Worm (Caenorhabditis elegans) whole organism, L4 larva: ENCODE results near the gene F53F8.7.
A peak's percentile ranks its signal among the peaks of the same experiment; 100 is the strongest.

Source experiments
- D1046.2 ChIP-seq: fragments of 200-800 bp; sonication (Bioruptor generic); IDR thresholded peaks from 2 replicates; pipeline ENCODE4 v1.3.6; 2022; ENCODE audit warnings: missing genetic modification characterization, missing compliant biosample characterization
- F26F4.8 ChIP-seq: fragments of 200-800 bp; sonication (Bioruptor generic); conservative IDR thresholded peaks from 2 replicates; pipeline ENCODE4 v1.3.6; 2022; ENCODE audit warnings: missing genetic modification characterization, missing compliant biosample characterization
- R02D3.7 ChIP-seq: fragments of 150-350 bp; sonication (generic microtip); optimal IDR thresholded peaks from 3 replicates; lab custom pipeline; 2014; ENCODE audit warnings: missing biosample characterization, missing genetic modification characterization
- T20F7.1 ChIP-seq: fragments of 200-800 bp; sonication (Bioruptor generic); optimal IDR thresholded peaks from 2 replicates; lab custom pipeline; 2018; ENCODE audit warnings: mild to moderate bottlenecking, missing genetic modification characterization, missing compliant biosample characterization
- ZK337.2 ChIP-seq: fragments of 200-800 bp; sonication (Bioruptor generic); IDR thresholded peaks from 2 replicates; pipeline ENCODE4 v1.3.6; 2022; ENCODE audit warnings: missing genetic modification reagents, missing genetic modification characterization, missing compliant biosample characterization
- aha-1 ChIP-seq: fragments of 150-350 bp; peaks from one replicate; lab custom pipeline; 2014; ENCODE audit warnings: missing biosample characterization, missing genetic modification characterization
- aly-2 ChIP-seq: sonication (generic microtip); optimal IDR thresholded peaks from 2 replicates; lab custom pipeline; 2018; ENCODE audit warnings: missing biosample characterization, missing genetic modification characterization
- ama-1 ChIP-seq: fragments of 150-350 bp; optimal IDR thresholded peaks from 2 replicates; lab custom pipeline; 2014; ENCODE audit warnings: inconsistent platforms, mixed read lengths
- ceh-32 ChIP-seq: sonication (generic microtip); optimal IDR thresholded peaks from 2 replicates; lab custom pipeline; 2016; ENCODE audit warnings: mild to moderate bottlenecking, missing genetic modification characterization, missing compliant biosample characterization; ENCODE audit not compliant: poor library complexity
- dmd-8 ChIP-seq: fragments of 200-800 bp; sonication (Bioruptor generic); IDR thresholded peaks from 2 replicates; pipeline ENCODE4 v1.3.6; 2022; ENCODE audit warnings: missing genetic modification characterization, missing compliant biosample characterization
- dmd-9 ChIP-seq: fragments of 200-800 bp; sonication (Bioruptor generic); IDR thresholded peaks from 2 replicates; pipeline ENCODE4 v1.3.6; 2022; ENCODE audit warnings: missing genetic modification reagents, missing genetic modification characterization, missing compliant biosample characterization
- dpl-1 ChIP-seq: fragments of 150-350 bp; optimal IDR thresholded peaks from 2 replicates; lab custom pipeline; 2014; ENCODE audit warnings: missing biosample characterization, missing genetic modification reagents, missing genetic modification characterization
- egl-43 ChIP-seq: fragments of 200-800 bp; sonication (Bioruptor generic); IDR thresholded peaks from 2 replicates; pipeline ENCODE4 v1.3.6; 2022; ENCODE audit warnings: missing genetic modification reagents, missing genetic modification characterization, missing compliant biosample characterization
- hif-1 ChIP-seq, 2 experiments: sonication (generic microtip); optimal IDR thresholded peaks; 2 replicates each; lab custom pipeline; 2016 to 2017; ENCODE audit warnings: missing compliant biosample characterization in 2 of 2, missing genetic modification characterization in 2 of 2, missing genetic modification reagents in 2 of 2, missing genotype in 2 of 2, mild to moderate bottlenecking in 1 of 2
- hmg-1.1 ChIP-seq: fragments of 200-800 bp; sonication (Bioruptor generic); IDR thresholded peaks from 2 replicates; pipeline ENCODE4 v1.3.6; 2022; ENCODE audit warnings: missing genetic modification reagents, missing genetic modification characterization, missing compliant biosample characterization
- lim-7 ChIP-seq: fragments of 200-800 bp; sonication (Bioruptor generic); IDR thresholded peaks from 2 replicates; pipeline ENCODE4 v1.3.6; 2022; ENCODE audit warnings: missing genetic modification characterization, missing compliant biosample characterization
- lin-29 ChIP-seq: fragments of 200-800 bp; sonication (Bioruptor generic); IDR thresholded peaks from 2 replicates; pipeline ENCODE4 v1.3.6; 2022; ENCODE audit warnings: missing genetic modification reagents, missing genetic modification characterization, missing compliant biosample characterization
- lin-38 ChIP-seq: fragments of 200-800 bp; sonication (Bioruptor generic); IDR thresholded peaks from 2 replicates; pipeline ENCODE4 v1.3.6; 2022; ENCODE audit warnings: missing genetic modification reagents, missing genetic modification characterization, missing compliant biosample characterization
- lir-3 ChIP-seq: sonication (generic microtip); optimal IDR thresholded peaks from 2 replicates; lab custom pipeline; 2016; ENCODE audit warnings: mild to moderate bottlenecking, missing genetic modification characterization, missing compliant biosample characterization
- madf-5 ChIP-seq, 2 experiments: fragments of 200-800 bp; sonication (Bioruptor generic); IDR thresholded peaks; 2 replicates each; pipeline ENCODE4 v1.3.6; 2022; ENCODE audit warnings: missing compliant biosample characterization in 2 of 2, missing genetic modification characterization in 2 of 2
- mdl-1 ChIP-seq, 2 experiments: fragments of 150-350 bp in 1 of 2; sonication (generic microtip) in 1 of 2; optimal IDR thresholded peaks; 2 replicates each; lab custom pipeline; 2014 to 2017; ENCODE audit warnings: missing biosample characterization in 2 of 2, missing genetic modification characterization in 2 of 2
- mes-2 ChIP-seq: sonication (generic microtip); optimal IDR thresholded peaks from 2 replicates; lab custom pipeline; 2016; ENCODE audit warnings: missing genotype, mild to moderate bottlenecking, missing genetic modification characterization, missing compliant biosample characterization; ENCODE audit not compliant: poor library complexity, severe bottlenecking
- nhr-10 ChIP-seq: fragments of 150-350 bp; optimal IDR thresholded peaks from 2 replicates; lab custom pipeline; 2014; ENCODE audit warnings: missing biosample characterization, missing genetic modification characterization
- nhr-11 ChIP-seq: fragments of 150-350 bp; optimal IDR thresholded peaks from 2 replicates; lab custom pipeline; 2014; ENCODE audit warnings: missing biosample characterization, missing genetic modification characterization
- nhr-237 ChIP-seq: sonication (generic microtip); optimal IDR thresholded peaks from 2 replicates; lab custom pipeline; 2017; ENCODE audit warnings: missing biosample characterization, missing genetic modification characterization
- nhr-41 ChIP-seq: fragments of 200-800 bp; sonication (Bioruptor generic); IDR thresholded peaks from 2 replicates; pipeline ENCODE4 v1.3.6; 2022; ENCODE audit warnings: missing genetic modification reagents, missing genetic modification characterization, missing compliant biosample characterization
- nhr-48 ChIP-seq: sonication (generic microtip); optimal IDR thresholded peaks from 2 replicates; lab custom pipeline; 2016; ENCODE audit warnings: mild to moderate bottlenecking, missing genetic modification characterization, missing compliant biosample characterization
- nhr-6 ChIP-seq: fragments of 150-350 bp; optimal IDR thresholded peaks from 2 replicates; lab custom pipeline; 2014; ENCODE audit warnings: missing biosample characterization, missing genetic modification characterization
- nhr-76 ChIP-seq: fragments of 150-350 bp; optimal IDR thresholded peaks from 2 replicates; lab custom pipeline; 2014; ENCODE audit warnings: missing biosample characterization, missing genetic modification characterization
- nhr-77 ChIP-seq: fragments of 150-350 bp; optimal IDR thresholded peaks from 2 replicates; lab custom pipeline; 2014; ENCODE audit warnings: missing biosample characterization, missing genetic modification characterization
- pha-4 ChIP-seq, 2 experiments: fragments of 150-350 bp in 1 of 2; fragments of 200-800 bp in 1 of 2; sonication (Bioruptor generic) in 1 of 2; IDR thresholded peaks in 1 of 2; optimal IDR thresholded peaks in 1 of 2; 2 replicates each; pipeline versions ENCODE4 v1.3.6 to Lab custom; 2014 to 2022; ENCODE audit warnings: missing genetic modification characterization in 2 of 2, missing genetic modification reagents in 2 of 2, missing biosample characterization in 1 of 2, missing compliant biosample characterization in 1 of 2
- saeg-2 ChIP-seq: fragments of 200-800 bp; sonication (Bioruptor generic); IDR thresholded peaks from 2 replicates; pipeline ENCODE4 v1.3.6; 2022; ENCODE audit warnings: missing genetic modification reagents, missing genetic modification characterization, missing compliant biosample characterization
- set-16 ChIP-seq: fragments of 200-800 bp; sonication (Bioruptor generic); IDR thresholded peaks from 2 replicates; pipeline ENCODE4 v1.3.6; 2022; ENCODE audit warnings: missing genetic modification reagents, missing genetic modification characterization, missing compliant biosample characterization
- snpc-1.2 ChIP-seq: fragments of 200-800 bp; sonication (Bioruptor generic); IDR thresholded peaks from 2 replicates; pipeline ENCODE4 v1.3.6; 2022; ENCODE audit warnings: missing genetic modification reagents, missing genetic modification characterization, missing compliant biosample characterization
- zip-11 ChIP-seq: fragments of 200-800 bp; sonication (Bioruptor generic); IDR thresholded peaks from 2 replicates; pipeline ENCODE4 v1.3.6; 2022; ENCODE audit warnings: missing genetic modification characterization, missing compliant biosample characterization

The F53F8.7 gene

ce11 chrV:20698266-20698665 is at the start of gene F53F8.7:
TSS of gene F53F8.7 (minus strand) at chrV:20698366.
- TF ChIP-seq nhr-77 (tag; lab: Kevin White, UChicago), result no peak
- peak; percentile 42 for TF ChIP-seq aha-1 (tag; lab: Kevin White, UChicago)
- no peak for TF ChIP-seq nhr-237
- no peak for TF ChIP-seq D1046.2 (GFP tag; lab: Robert Waterston, UW)
- TF ChIP-seq dmd-9 (GFP tag; lab: Robert Waterston, UW), result no peak
- TF ChIP-seq lim-7 (GFP tag; lab: Robert Waterston, UW), result no peak

- TF ChIP-seq egl-43 (GFP tag; lab: Robert Waterston, UW), result no peak
- TF ChIP-seq pha-4 (GFP tag; IDR thresholded peaks at IDR 0.05; lab: Robert Waterston, UW), result no peak
- peak; percentile 57 for TF ChIP-seq pha-4 (tag; optimal IDR thresholded peaks at IDR 0.05; lab: Kevin White, UChicago)
Measured at ce11 chrV:20747964-20748363, 49.8 kb upstream of the F53F8.7 start.

ce11 chrV:20746805-20747204 is 48.6 kb upstream of the F53F8.7 start:
- TF ChIP-seq zip-11, result no peak
- TF ChIP-seq lin-29 (GFP tag; lab: Robert Waterston, UW), result no peak
- no peak for TF ChIP-seq lir-3 (tag; lab: Kevin White, UChicago)
- no peak for TF ChIP-seq D1046.2 (GFP tag; lab: Robert Waterston, UW)
- TF ChIP-seq set-16 (GFP tag; lab: Robert Waterston, UW), result no peak
- TF ChIP-seq nhr-41 (GFP tag; lab: Robert Waterston, UW), result no peak
- TF ChIP-seq snpc-1.2 (GFP tag; lab: Robert Waterston, UW), result no peak
- no peak for TF ChIP-seq mdl-1 (tag; optimal IDR thresholded peaks at IDR 0.05; lab: Kevin White, UChicago)
- TF ChIP-seq saeg-2 (GFP tag; lab: Robert Waterston, UW), result no peak
- no peak for TF ChIP-seq aly-2
- TF ChIP-seq lim-7 (GFP tag; lab: Robert Waterston, UW), result no peak
- no peak for TF ChIP-seq madf-5 (GFP tag; IDR thresholded peaks at IDR 0.05; lab: Robert Waterston, UW)
- TF ChIP-seq, all 104 proteins: peak for 0

ce11 chrV:20745278-20745677 is 47.1 kb upstream of the F53F8.7 start:
- TF ChIP-seq nhr-76 (no peak), nhr-48 (tag; lab: Kevin White, UChicago) (no peak), ama-1 (lab: Kevin White, UChicago) (no peak), dpl-1 (GFP tag; lab: Kevin White, UChicago) (no peak), ZK337.2 (GFP tag; lab: Robert Waterston, UW) (no peak), lin-38 (GFP tag; lab: Robert Waterston, UW) (no peak), R02D3.7 (tag; lab: Kevin White, UChicago) (no peak), nhr-10 (no peak), nhr-6 (tag; lab: Kevin White, UChicago) (peak; percentile 9), pha-4 (GFP tag; IDR thresholded peaks at IDR 0.05; lab: Robert Waterston, UW) (no peak), pha-4 (tag; optimal IDR thresholded peaks at IDR 0.05; lab: Kevin White, UChicago) (peak; percentile 88), dmd-8 (no peak)
- TF ChIP-seq, all 104 proteins: peak for 2

ce11 chrV:20744290-20744837 is 46.2 kb upstream of the F53F8.7 start, which contains the start of gene dnj-25:
TSS of gene dnj-25 (minus strand) at chrV:20744346.
- TF ChIP-seq ceh-32 (no peak), T20F7.1 (GFP tag; lab: Kevin White, UChicago) (no peak), nhr-11 (tag; lab: Kevin White, UChicago) (no peak), hmg-1.1 (GFP tag; lab: Robert Waterston, UW) (0 out of 2 replicates have a peak, but pooled peaks have one; percentile 13), lin-38 (GFP tag; lab: Robert Waterston, UW) (peak; percentile 77), egl-43 (GFP tag; lab: Robert Waterston, UW) (no peak), mes-2 (peak; percentile 21), lir-3 (tag; lab: Kevin White, UChicago) (no peak), hif-1 (tag; optimal IDR thresholded peaks at IDR 0.05; lab: Kevin White, UChicago) (no peak), F26F4.8 (no peak)
- TF ChIP-seq, all 104 proteins: peak for 3
